Worm (Caenorhabditis elegans): ENCODE results near the gene Y67D8B.2.
A peak's percentile ranks its signal among the peaks of the same experiment; 100 is the strongest.

Gene Y67D8B.2

DNA sequence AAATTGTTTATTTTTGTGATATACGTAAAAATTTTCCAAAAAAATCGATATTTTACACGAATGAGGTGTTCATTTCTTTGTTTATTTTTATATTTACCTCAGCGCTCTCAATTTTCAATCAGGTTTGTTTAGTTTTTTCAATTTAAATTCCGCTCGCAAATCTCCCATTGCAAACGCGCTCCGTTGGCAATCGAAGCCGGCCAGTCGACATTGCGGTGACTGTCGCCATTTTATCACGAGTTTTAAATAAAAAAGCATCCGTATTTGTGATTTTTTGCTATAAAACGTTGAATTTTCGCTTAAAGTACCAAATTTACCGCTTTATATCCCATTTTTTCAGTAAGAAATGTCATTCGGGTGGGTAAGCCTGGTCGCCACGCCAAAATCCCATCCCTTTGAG lies 22.1 kb upstream of the Y67D8B.2 start, which contains the start of gene slmp-1 (continued):
- TF ChIP-seq cebp-1 (GFP tag; IDR thresholded peaks at IDR 0.05) (no peak), cebp-1 (tag; optimal IDR thresholded peaks at IDR 0.05) (peak; percentile 43), F10E7.11 (tag; optimal IDR thresholded peaks at IDR 0.05) (no peak), madf-10 (tag; optimal IDR thresholded peaks at IDR 0.05) (no peak), nhr-80 (tag; optimal IDR thresholded peaks at IDR 0.05) (peak; percentile 44), tbx-9 (tag; optimal IDR thresholded peaks at IDR 0.05; ENCODE audit: borderline replicate concordance) (no peak), nfyb-1 (GFP tag; IDR thresholded peaks at IDR 0.05) (no peak)

DNA sequence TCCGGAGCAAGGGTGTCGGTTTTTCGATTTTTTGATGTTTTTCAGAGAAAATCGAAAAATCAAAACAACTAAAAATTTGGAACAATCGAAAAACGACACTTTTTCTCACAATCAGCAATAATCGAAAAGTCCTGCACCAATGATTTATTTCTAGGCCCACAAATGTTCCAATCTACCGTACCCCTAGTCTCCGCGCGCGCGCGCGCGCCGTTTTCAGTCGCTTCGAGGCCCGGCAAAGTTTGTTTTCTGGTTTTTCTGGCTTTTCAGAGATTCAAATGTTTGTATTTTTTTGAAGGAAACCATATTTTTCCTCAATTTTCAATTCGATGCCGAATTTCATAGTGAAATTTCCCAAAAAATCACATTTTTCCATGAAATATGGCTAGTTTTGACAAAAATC lies 20.6 kb upstream of the Y67D8B.2 start:
- TF ChIP-seq dpff-1 (tag; optimal IDR thresholded peaks at IDR 0.05) (no peak), ceh-100 (GFP tag; IDR thresholded peaks at IDR 0.05) (peak; percentile 42; the same call in 1 of the 2 replicates), C17E4.6 (GFP tag; IDR thresholded peaks at IDR 0.05) (peak; percentile 86), mxl-1 (tag; optimal IDR thresholded peaks at IDR 0.05) (no peak), F49E8.2 (tag; optimal IDR thresholded peaks at IDR 0.05; ENCODE audit: insufficient read depth) (peak; percentile 49), ztf-22 (GFP tag; optimal IDR thresholded peaks at IDR 0.05) (no peak), attf-6 (GFP tag; IDR thresholded peaks at IDR 0.05) (peak; percentile 61; the same call in 1 of the 2 replicates), lsl-1 (GFP tag; optimal IDR thresholded peaks at IDR 0.05) (peak; percentile 96), repo-1 (tag; optimal IDR thresholded peaks at IDR 0.05) (no peak), ztf-3 (GFP tag; optimal IDR thresholded peaks at IDR 0.05) (no peak), lin-26 (GFP tag; IDR thresholded peaks at IDR 0.05) (0 out of 2 replicates have a peak, but pooled peaks have one; percentile 14), F57C9.4 (tag; optimal IDR thresholded peaks at IDR 0.05) (no peak), bed-1 (GFP tag; IDR thresholded peaks at IDR 0.05) (no peak), ztf-6 (GFP tag; IDR thresholded peaks at IDR 0.05) (no peak), Y95B8A.8 (GFP tag; IDR thresholded peaks at IDR 0.05) (peak; percentile 86), rpc-1 (optimal IDR thresholded peaks at IDR 0.05) (no peak), rpc-1 (tag; optimal IDR thresholded peaks at IDR 0.05) (no peak), ekl-4 (GFP tag; IDR thresholded peaks at IDR 0.05) (peak; percentile 37; the same call in 1 of the 2 replicates), nfya-2 (GFP tag; IDR thresholded peaks at IDR 0.05) (no peak), T26A5.8 (tag; optimal IDR thresholded peaks at IDR 0.05) (no peak), unc-130 (GFP tag; optimal IDR thresholded peaks at IDR 0.05) (no peak), F33H1.4 (GFP tag; IDR thresholded peaks at IDR 0.05) (peak; percentile 85), egl-44 (GFP tag; IDR thresholded peaks at IDR 0.05) (no peak), F10E7.11 (tag; optimal IDR thresholded peaks at IDR 0.05) (no peak), ccch-3 (GFP tag; optimal IDR thresholded peaks at IDR 0.05) (no peak), rec-8 (tag; optimal IDR thresholded peaks at IDR 0.05) (no peak), cebp-2 (GFP tag; IDR thresholded peaks at IDR 0.05) (no peak), ceh-58 (GFP tag; IDR thresholded peaks at IDR 0.05) (no peak), Y56A3A.18 (GFP tag; IDR thresholded peaks at IDR 0.05) (no peak), lin-54 (GFP tag; optimal IDR thresholded peaks at IDR 0.05) (peak; percentile 73), F37B4.10 (GFP tag; IDR thresholded peaks at IDR 0.05) (no peak), mes-4 (tag; optimal IDR thresholded peaks at IDR 0.05) (no peak), Y67H2A.10 (GFP tag; conservative IDR thresholded peaks at IDR 0.05) (0 out of 2 replicates have a peak, but pooled peaks have one; percentile 22), egl-18 (GFP tag; IDR thresholded peaks at IDR 0.05) (no peak), nfya-1 (tag; optimal IDR thresholded peaks at IDR 0.05; ENCODE audit: borderline replicate concordance, insufficient read depth) (no peak), hsf-1 (GFP tag; IDR thresholded peaks at IDR 0.05) (peak; percentile 83), ceh-91 (GFP tag; IDR thresholded peaks at IDR 0.05) (peak; percentile 92), xnd-1 (tag; optimal IDR thresholded peaks at IDR 0.05) (peak; percentile 94), madf-8 (GFP tag; conservative IDR thresholded peaks at IDR 0.05) (peak; percentile 99), lag-1 (GFP tag; IDR thresholded peaks at IDR 0.05) (no peak), chd-7 (tag; optimal IDR thresholded peaks at IDR 0.05) (no peak), tbp1 (GFP tag; optimal IDR thresholded peaks at IDR 0.05) (peak; percentile 18)
